Worm (Caenorhabditis elegans): ENCODE measurements around the gene Y34B4A.2.

Y34B4A.2 gene

DNA sequence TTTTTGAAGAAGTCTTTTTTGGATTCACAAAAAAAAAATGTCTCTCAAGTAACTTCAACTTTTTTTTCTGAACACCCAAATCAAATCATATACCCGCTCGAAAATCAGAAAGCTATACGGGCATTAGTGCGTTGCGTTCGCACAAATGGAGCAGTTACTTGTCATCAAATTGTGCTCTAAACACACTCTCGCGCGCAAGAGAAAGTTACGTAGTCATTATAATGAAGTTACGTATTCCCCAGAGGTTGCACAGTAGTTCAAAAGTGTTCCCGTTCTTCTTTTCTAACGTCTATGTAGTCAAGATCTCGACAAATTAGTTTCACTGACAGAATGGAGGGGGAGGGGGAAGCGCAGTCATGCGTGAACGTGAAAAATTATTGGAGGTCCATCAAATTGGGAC lies 42.3 kb downstream of the Y34B4A.2 start:
- TF ChIP-seq elt-2 (tag; optimal IDR thresholded peaks at IDR 0.05) (no peak), tlp-1 (tag; optimal IDR thresholded peaks at IDR 0.05) (no peak), pqm-1 (tag; optimal IDR thresholded peaks at IDR 0.05) (no peak), ets-5 (GFP tag; IDR thresholded peaks at IDR 0.05) (no peak), hlh-17 (GFP tag; optimal IDR thresholded peaks at IDR 0.05; ENCODE audit: borderline replicate concordance) (no peak), lin-35 (GFP tag; optimal IDR thresholded peaks at IDR 0.05) (no peak), blmp-1 (tag; optimal IDR thresholded peaks at IDR 0.05) (no peak)

DNA sequence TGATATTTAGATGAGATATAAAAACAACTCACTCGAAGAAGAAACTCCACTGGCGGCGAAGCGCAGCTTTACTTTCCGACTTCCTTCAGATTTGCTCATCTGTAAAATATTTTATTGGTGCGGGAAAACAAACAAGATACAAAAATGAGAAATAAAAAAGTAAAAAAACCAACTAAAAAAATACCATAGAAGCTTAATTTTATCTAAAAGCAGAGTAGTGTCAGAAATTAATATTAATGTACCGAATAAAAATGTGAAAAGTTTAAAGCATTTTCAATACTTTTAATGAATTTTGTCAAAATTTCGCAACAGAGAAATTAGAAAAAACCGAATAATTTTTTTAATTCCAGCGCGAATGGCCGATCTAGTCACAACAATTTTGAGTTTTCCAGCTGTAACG lies 44.0 kb downstream of the Y34B4A.2 start, which contains the start of gene sto-2:
sto-2 (minus strand) TSS at position 101 of the 400 bp plus-strand sequence.
- TF ChIP-seq sox-4 (tag; optimal IDR thresholded peaks at IDR 0.05) (no peak), mdl-1 (tag; optimal IDR thresholded peaks at IDR 0.05) (no peak), sup-37 (GFP tag; optimal IDR thresholded peaks at IDR 0.05) (no peak), xbp-1 (tag; optimal IDR thresholded peaks at IDR 0.05) (no peak), grh-1 (GFP tag; IDR thresholded peaks at IDR 0.05) (no peak), ceh-82 (tag; optimal IDR thresholded peaks at IDR 0.05) (no peak), tlp-1 (tag; optimal IDR thresholded peaks at IDR 0.05) (no peak), dpl-1 (GFP tag; optimal IDR thresholded peaks at IDR 0.05) (no peak), nhr-90 (tag; optimal IDR thresholded peaks at IDR 0.05; ENCODE audit: poor library complexity) (no peak), snpc-4 (tag; optimal IDR thresholded peaks at IDR 0.05) (no peak), nhr-71 (tag; optimal IDR thresholded peaks at IDR 0.05) (no peak), nhr-47 (tag; optimal IDR thresholded peaks at IDR 0.05) (no peak), elt-3 (tag; optimal IDR thresholded peaks at IDR 0.05) (no peak), nhr-237 (tag; optimal IDR thresholded peaks at IDR 0.05) (no peak), nhr-11 (tag; optimal IDR thresholded peaks at IDR 0.05) (no peak), alr-1 (tag; optimal IDR thresholded peaks at IDR 0.05; ENCODE audit: borderline replicate concordance) (no peak), irx-1 (tag; optimal IDR thresholded peaks at IDR 0.05) (no peak), nhr-76 (tag; optimal IDR thresholded peaks at IDR 0.05) (no peak), hlh-4 (tag; optimal IDR thresholded peaks at IDR 0.05) (no peak), egl-27 (tag; optimal IDR thresholded peaks at IDR 0.05) (no peak)

DNA sequence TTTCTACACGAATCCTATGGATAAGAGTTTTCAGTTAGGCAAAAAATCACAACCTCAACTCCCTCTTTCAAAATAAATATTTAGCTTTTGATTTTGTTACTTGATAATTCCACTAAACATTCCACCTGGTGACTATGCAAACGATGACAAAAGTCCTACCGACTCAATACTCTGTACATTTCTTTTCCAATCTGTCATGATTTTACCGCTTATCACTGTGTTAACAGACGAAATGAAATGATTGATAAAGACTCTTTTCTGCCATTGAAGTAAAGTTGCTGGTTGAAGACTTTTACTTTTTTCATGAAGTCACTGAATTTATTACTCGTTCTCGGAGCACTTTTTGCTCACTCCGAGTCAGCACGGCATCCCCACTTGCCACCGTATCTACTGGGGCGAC lies 49.9 kb downstream of the Y34B4A.2 start, which contains the start of gene C26B9.5:
C26B9.5 (plus strand) TSS at position 244 of the 400 bp plus-strand sequence.
- no peak for TF ChIP-seq lin-35 (GFP tag; optimal IDR thresholded peaks at IDR 0.05)
- peak; percentile 37 for TF ChIP-seq elt-2 (tag; optimal IDR thresholded peaks at IDR 0.05)
- TF ChIP-seq nhr-71 (tag; optimal IDR thresholded peaks at IDR 0.05), result no peak

DNA sequence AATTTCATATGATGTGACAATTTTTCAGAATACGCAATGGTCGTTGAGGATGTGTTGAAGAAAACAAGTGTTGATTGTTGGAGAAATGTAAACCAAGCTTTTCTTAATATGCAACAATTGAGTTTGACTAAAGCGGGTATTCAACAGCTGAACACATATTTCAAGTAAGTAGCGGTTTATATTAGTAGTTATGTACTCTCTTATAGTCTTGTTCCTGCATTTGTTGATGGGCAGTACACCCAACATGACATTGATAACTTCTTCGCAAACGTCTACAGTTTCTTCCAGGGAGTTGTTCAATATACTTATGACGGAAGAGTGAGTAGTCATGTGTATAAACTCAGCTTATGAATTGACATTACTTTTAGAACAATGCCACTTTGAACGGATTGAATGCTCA lies 51.5 kb downstream of the Y34B4A.2 start:
- TF ChIP-seq efl-1 (optimal IDR thresholded peaks at IDR 0.05), result no peak
- TF ChIP-seq efl-1 (GFP tag; optimal IDR thresholded peaks at IDR 0.05 in 1 of 2), result peak in 1 of 2 experiments; percentile 52
- TF ChIP-seq mab-9 (GFP tag; IDR thresholded peaks at IDR 0.05), result no peak

Data from whole organism, L1 larva.